Worm (Caenorhabditis elegans): Measurements from ENCODE around the gene ddl-3.

DNA sequence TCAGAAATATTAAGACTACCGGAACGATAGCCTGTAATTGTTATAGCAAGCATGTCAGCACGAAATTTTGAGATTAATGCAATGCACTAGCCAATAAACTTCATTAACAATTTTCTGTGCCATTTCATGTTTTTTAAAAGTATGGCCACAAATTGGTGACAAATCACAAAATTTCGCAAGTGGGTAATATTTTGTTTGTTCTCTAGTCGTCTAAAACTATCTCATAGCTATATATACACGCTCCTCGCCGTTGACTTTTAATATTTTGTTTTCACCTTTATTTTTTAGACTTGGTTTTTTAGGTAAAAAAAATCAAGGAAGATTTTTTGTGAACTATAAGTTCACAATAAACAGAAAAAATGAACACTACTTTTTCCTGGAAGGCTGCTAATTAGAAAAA, 53.4 kb downstream of the ddl-3 start:
- TF ChIP-seq fos-1 (tag; optimal IDR thresholded peaks at IDR 0.05) (no peak), pha-4 (tag; optimal IDR thresholded peaks at IDR 0.05) (peak; percentile 81), lin-39 (tag; optimal IDR thresholded peaks at IDR 0.05) (no peak), R02D3.7 (tag; optimal IDR thresholded peaks at IDR 0.05) (no peak), nhr-11 (tag; optimal IDR thresholded peaks at IDR 0.05) (no peak), mdl-1 (tag; optimal IDR thresholded peaks at IDR 0.05) (no peak), nhr-28 (tag; optimal IDR thresholded peaks at IDR 0.05) (no peak), zag-1 (tag; optimal IDR thresholded peaks at IDR 0.05) (no peak), fkh-2 (tag; optimal IDR thresholded peaks at IDR 0.05) (no peak), ztf-11 (tag; optimal IDR thresholded peaks at IDR 0.05) (no peak), ceh-28 (tag; optimal IDR thresholded peaks at IDR 0.05) (no peak), nhr-25 (tag; optimal IDR thresholded peaks at IDR 0.05) (no peak), elt-1 (tag; optimal IDR thresholded peaks at IDR 0.05) (no peak), ztf-4 (tag; optimal IDR thresholded peaks at IDR 0.05) (no peak)

Data from whole organism, L3 larva.